Fruit fly (Drosophila melanogaster) whole organism, embryonic: ENCODE data around the gene CG13055.

Source experiments
- Atf-2 ChIP-seq: fragments of 200-800 bp; sonication (Bioruptor generic); optimal IDR thresholded peaks from 2 replicates; lab custom pipeline; 2016; ENCODE audit warnings: missing biosample characterization, missing genetic modification characterization
- BEAF-32 ChIP-seq: fragments of 200-800 bp; sonication (Bioruptor generic); optimal IDR thresholded peaks from 3 replicates; lab custom pipeline; 2017; ENCODE audit warnings: missing biosample characterization, missing genetic modification characterization, mild to moderate bottlenecking, moderate library complexity, missing genetic modification reagents
- CG10267 ChIP-seq: fragments of 200-800 bp; sonication (Bioruptor generic); optimal IDR thresholded peaks from 2 replicates; lab custom pipeline; 2018; ENCODE audit warnings: missing biosample characterization, mild to moderate bottlenecking, missing genetic modification characterization, moderate library complexity
- CG10979 ChIP-seq: fragments of 200-800 bp; sonication (Bioruptor generic); optimal IDR thresholded peaks from 2 replicates; lab custom pipeline; 2018; ENCODE audit warnings: missing biosample characterization, mild to moderate bottlenecking, missing genetic modification characterization, moderate library complexity
- CG12769 ChIP-seq: fragments of 200-800 bp; sonication (Bioruptor generic); optimal IDR thresholded peaks from 2 replicates; lab custom pipeline; 2019; ENCODE audit warnings: missing biosample characterization, mild to moderate bottlenecking, missing genetic modification characterization, moderate library complexity
- CG13123 ChIP-seq: fragments of 200-800 bp; sonication (Bioruptor generic); optimal IDR thresholded peaks from 2 replicates; lab custom pipeline; 2016; ENCODE audit warnings: missing biosample characterization, missing genetic modification characterization
- CG13894 ChIP-seq: fragments of 200-800 bp; sonication (Bioruptor generic); optimal IDR thresholded peaks from 3 replicates; lab custom pipeline; 2018; ENCODE audit warnings: missing biosample characterization, mild to moderate bottlenecking, missing genetic modification characterization, moderate library complexity
- CG16815 ChIP-seq: fragments of 200-800 bp; sonication (Bioruptor generic); optimal IDR thresholded peaks from 3 replicates; lab custom pipeline; 2017; ENCODE audit warnings: missing biosample characterization, mild to moderate bottlenecking, missing genetic modification characterization
- CG2116 ChIP-seq: fragments of 200-800 bp; sonication (Bioruptor generic); optimal IDR thresholded peaks from 3 replicates; lab custom pipeline; 2018; ENCODE audit warnings: missing biosample characterization, mild to moderate bottlenecking, missing genetic modification characterization
- CG30403 ChIP-seq: fragments of 200-800 bp; sonication (Bioruptor generic); optimal IDR thresholded peaks from 3 replicates; lab custom pipeline; 2016; ENCODE audit warnings: missing biosample characterization, missing genetic modification characterization
- CG31388 ChIP-seq: fragments of 200-800 bp; sonication (Bioruptor generic); optimal IDR thresholded peaks from 2 replicates; lab custom pipeline; 2016; ENCODE audit warnings: missing biosample characterization, missing genetic modification characterization
- CG4617 ChIP-seq: fragments of 200-800 bp; sonication (Bioruptor generic); optimal IDR thresholded peaks from 3 replicates; lab custom pipeline; 2016; ENCODE audit warnings: missing biosample characterization, missing genetic modification characterization, borderline replicate concordance
- CG4707 ChIP-seq: fragments of 200-800 bp; sonication (Bioruptor generic); optimal IDR thresholded peaks from 2 replicates; lab custom pipeline; 2018; ENCODE audit warnings: missing biosample characterization, mild to moderate bottlenecking, missing genetic modification characterization, moderate library complexity
- CG5953 ChIP-seq: fragments of 200-800 bp; sonication (Bioruptor generic); IDR thresholded peaks from 2 replicates; pipeline ENCODE4 v1.3.6; 2022; ENCODE audit warnings: missing biosample characterization, missing genetic modification characterization
- CG6683 ChIP-seq: fragments of 200-800 bp; sonication (Bioruptor generic); optimal IDR thresholded peaks from 2 replicates; lab custom pipeline; 2017; ENCODE audit warnings: missing biosample characterization, mild to moderate bottlenecking, missing genetic modification characterization, missing genetic modification reagents
- CG6791 ChIP-seq: fragments of 200-800 bp; sonication (Bioruptor generic); IDR thresholded peaks from 3 replicates; pipeline ENCODE4 v1.3.6; 2022; ENCODE audit warnings: missing biosample characterization, missing genetic modification characterization; ENCODE audit not compliant: partially characterized antibody
- CG9609 ChIP-seq: fragments of 200-800 bp; sonication (Bioruptor generic); optimal IDR thresholded peaks from 3 replicates; lab custom pipeline; 2016; ENCODE audit warnings: missing biosample characterization, missing genetic modification characterization
- Dad ChIP-seq: fragments of 200-800 bp; sonication (Bioruptor generic); optimal IDR thresholded peaks from 3 replicates; lab custom pipeline; 2016; ENCODE audit warnings: missing biosample characterization, missing genetic modification characterization
- Ets65A ChIP-seq: fragments of 200-800 bp; sonication (Bioruptor generic); peaks from one replicate; lab custom pipeline; 2016; ENCODE audit warnings: missing biosample characterization, missing genetic modification characterization
- H15 ChIP-seq: fragments of 200-800 bp; sonication (Bioruptor generic); IDR thresholded peaks from 3 replicates; pipeline ENCODE4 v1.3.6; 2022; ENCODE audit warnings: missing biosample characterization, missing genetic modification characterization
- HHEX ChIP-seq: fragments of 200-800 bp; sonication (Bioruptor generic); optimal IDR thresholded peaks from 3 replicates; lab custom pipeline; 2017; ENCODE audit warnings: missing biosample characterization, mild to moderate bottlenecking, missing genetic modification characterization, missing genetic modification reagents
- Hmx ChIP-seq: fragments of 200-800 bp; sonication (Bioruptor generic); optimal IDR thresholded peaks from 2 replicates; lab custom pipeline; 2016; ENCODE audit warnings: missing biosample characterization, missing genetic modification characterization
- MBD-R2 ChIP-seq: fragments of 200-800 bp; sonication (Bioruptor generic); IDR thresholded peaks from 2 replicates; pipeline ENCODE4 v1.3.6; 2022; ENCODE audit warnings: missing biosample characterization, missing genetic modification characterization
- NK7.1 ChIP-seq: fragments of 200-800 bp; sonication (Bioruptor generic); optimal IDR thresholded peaks from 3 replicates; lab custom pipeline; 2016; ENCODE audit warnings: missing biosample characterization, missing genetic modification characterization
- Neu2 ChIP-seq: fragments of 200-800 bp; sonication (Bioruptor generic); optimal IDR thresholded peaks from 3 replicates; lab custom pipeline; 2016; ENCODE audit warnings: missing biosample characterization, missing genetic modification characterization, borderline replicate concordance
- Nf-YB ChIP-seq: fragments of 200-800 bp; sonication (Bioruptor generic); optimal IDR thresholded peaks from 3 replicates; lab custom pipeline; 2019; ENCODE audit warnings: missing biosample characterization, mild to moderate bottlenecking, missing genetic modification characterization, moderate library complexity
- Sin3A ChIP-seq: fragments of >200 bp; optimal IDR thresholded peaks from 2 replicates; lab custom pipeline; 2018
- Tbp ChIP-seq: fragments of >200 bp; optimal IDR thresholded peaks from 2 replicates; lab custom pipeline; 2018; ENCODE audit warnings: missing biosample characterization, missing genetic modification characterization
- ac ChIP-seq: fragments of 200-800 bp; sonication (Bioruptor generic); optimal IDR thresholded peaks from 3 replicates; lab custom pipeline; 2017; ENCODE audit warnings: missing biosample characterization, mild to moderate bottlenecking, missing genetic modification characterization
- al ChIP-seq: fragments of 200-800 bp; sonication (Bioruptor generic); IDR thresholded peaks from 2 replicates; pipeline ENCODE4 v1.3.6; 2022; ENCODE audit warnings: missing biosample characterization, missing genetic modification characterization
- ato ChIP-seq: fragments of 200-800 bp; sonication (Bioruptor generic); IDR thresholded peaks from 2 replicates; pipeline ENCODE4 v1.3.6; 2022; ENCODE audit warnings: missing biosample characterization, missing genetic modification characterization; ENCODE audit not compliant: partially characterized antibody
- cad ChIP-seq: fragments of >200 bp; optimal IDR thresholded peaks from 2 replicates; lab custom pipeline; 2017; ENCODE audit warnings: missing biosample characterization, missing genetic modification characterization
- corto ChIP-seq: fragments of 200-800 bp; sonication (Bioruptor generic); optimal IDR thresholded peaks from 2 replicates; lab custom pipeline; 2016; ENCODE audit warnings: missing biosample characterization, mild to moderate bottlenecking, missing genetic modification characterization, moderate library complexity
- cwo ChIP-seq: fragments of 200-800 bp; sonication (Bioruptor generic); optimal IDR thresholded peaks from 3 replicates; lab custom pipeline; 2017; ENCODE audit warnings: missing biosample characterization, missing genetic modification characterization, mild to moderate bottlenecking, moderate library complexity, missing genetic modification reagents
- dysf ChIP-seq: fragments of 200-800 bp; sonication (Bioruptor generic); IDR thresholded peaks from 3 replicates; pipeline ENCODE4 v1.3.6; 2022; ENCODE audit warnings: missing biosample characterization, missing genetic modification characterization
- gce ChIP-seq: fragments of 200-800 bp; sonication (Bioruptor generic); IDR thresholded peaks from 3 replicates; pipeline ENCODE4 v1.3.6; 2022; ENCODE audit warnings: missing biosample characterization, missing genetic modification characterization
- gcm2 ChIP-seq: fragments of 200-800 bp; sonication (Bioruptor generic); optimal IDR thresholded peaks from 2 replicates; lab custom pipeline; 2016; ENCODE audit warnings: missing biosample characterization, missing genetic modification characterization
- gsb-n ChIP-seq: fragments of 200-800 bp; sonication (Bioruptor generic); optimal IDR thresholded peaks from 3 replicates; lab custom pipeline; 2018; ENCODE audit warnings: missing biosample characterization, mild to moderate bottlenecking, missing genetic modification characterization
- kah ChIP-seq: fragments of 200-800 bp; sonication (Bioruptor generic); optimal IDR thresholded peaks from 2 replicates; lab custom pipeline; 2018; ENCODE audit warnings: missing biosample characterization, mild to moderate bottlenecking, missing genetic modification characterization
- kay ChIP-seq: fragments of 200-800 bp; sonication (Bioruptor generic); optimal IDR thresholded peaks from 2 replicates; lab custom pipeline; 2016; ENCODE audit warnings: missing biosample characterization, missing genetic modification characterization
- lmd ChIP-seq: fragments of 200-800 bp; sonication (Bioruptor generic); IDR thresholded peaks from 2 replicates; pipeline ENCODE4 v1.3.6; 2022; ENCODE audit warnings: missing biosample characterization, missing genetic modification characterization
- luna ChIP-seq: fragments of 200-800 bp; sonication (Bioruptor generic); optimal IDR thresholded peaks from 2 replicates; lab custom pipeline; 2016; ENCODE audit warnings: missing biosample characterization, missing genetic modification characterization
- nerfin-1 ChIP-seq: fragments of 200-800 bp; sonication (Bioruptor generic); optimal IDR thresholded peaks from 3 replicates; lab custom pipeline; 2019; ENCODE audit warnings: missing biosample characterization, mild to moderate bottlenecking, missing genetic modification characterization, moderate library complexity
- nmo ChIP-seq: fragments of 200-800 bp; sonication (Bioruptor generic); optimal IDR thresholded peaks from 2 replicates; lab custom pipeline; 2018; ENCODE audit warnings: missing biosample characterization, mild to moderate bottlenecking, missing genetic modification characterization, moderate library complexity
- pum ChIP-seq: fragments of 200-800 bp; sonication (Bioruptor generic); optimal IDR thresholded peaks from 2 replicates; lab custom pipeline; 2016; ENCODE audit warnings: missing biosample characterization, missing genetic modification characterization
- row ChIP-seq: fragments of 200-800 bp; sonication (Bioruptor generic); IDR thresholded peaks from 3 replicates; pipeline ENCODE4 v1.3.6; 2022; ENCODE audit warnings: missing biosample characterization, missing genetic modification characterization
- sens-2 ChIP-seq: fragments of 200-800 bp; sonication (Bioruptor generic); IDR thresholded peaks from 2 replicates; pipeline ENCODE4 v1.3.6; 2022; ENCODE audit warnings: missing biosample characterization, missing genetic modification characterization
- tll ChIP-seq, 2 experiments: fragments of 200-800 bp in 1 of 2; fragments of >200 bp in 1 of 2; sonication (Bioruptor generic) in 1 of 2; optimal IDR thresholded peaks; 2 replicates each; lab custom pipeline; 2017 to 2019; ENCODE audit warnings: missing biosample characterization in 2 of 2, missing genetic modification characterization in 2 of 2, mild to moderate bottlenecking in 1 of 2, moderate library complexity in 1 of 2
- ttk ChIP-seq: fragments of 200-800 bp; sonication (Bioruptor generic); IDR thresholded peaks from 2 replicates; pipeline ENCODE4 v2.1.2; 2022; ENCODE audit warnings: missing biosample characterization, missing genetic modification characterization
- tx ChIP-seq: fragments of 200-800 bp; sonication (Bioruptor generic); optimal IDR thresholded peaks from 2 replicates; lab custom pipeline; 2016; ENCODE audit warnings: missing biosample characterization, missing genetic modification characterization
- vfl ChIP-seq: fragments of 200-800 bp; sonication (Bioruptor generic); optimal IDR thresholded peaks from 2 replicates; lab custom pipeline; 2016; ENCODE audit warnings: missing biosample characterization, missing genetic modification characterization

Gene CG13055

dm6 chr3L:16203236-16203635 lies 48.9 kb downstream of the CG13055 start (continued):
- peak; percentile 43 for TF ChIP-seq Hmx (GFP tag; lab: Kevin White, UChicago)
- peak; percentile 65 for TF ChIP-seq Atf-2 (GFP tag; lab: Kevin White, UChicago)
- TF ChIP-seq CG4617 (GFP tag; lab: Kevin White, UChicago), result no peak
- TF ChIP-seq CG13894 (tag; lab: Kevin White, UChicago), result peak; percentile 70
- TF ChIP-seq Nf-YB (GFP tag; lab: Kevin White, UChicago), result peak; percentile 24
- peak; percentile 27 for TF ChIP-seq CG31388
- peak; percentile 39 for TF ChIP-seq gcm2 (GFP tag; lab: Kevin White, UChicago)
- TF ChIP-seq Neu2, result no peak
- TF ChIP-seq gsb-n (tag; lab: Kevin White, UChicago), result no peak
- TF ChIP-seq NK7.1 (GFP tag; lab: Kevin White, UChicago), result peak; percentile 27
- TF ChIP-seq CG10979, result no peak
- peak; percentile 75 for TF ChIP-seq kay
- no peak for TF ChIP-seq Tbp (GFP tag; lab: Kevin White, UChicago)
- TF ChIP-seq HHEX, result peak; percentile 87
- TF ChIP-seq CG6791 (GFP tag; lab: Robert Waterston, UW), result no peak
- peak; percentile 68 for TF ChIP-seq CG16815 (GFP tag; lab: Kevin White, UChicago)
- TF ChIP-seq row (GFP tag; lab: Robert Waterston, UW), result peak; percentile 90
- peak; percentile 81 for TF ChIP-seq H15 (GFP tag; lab: Robert Waterston, UW)
- TF ChIP-seq ato (GFP tag; lab: Robert Waterston, UW), result no peak
- TF ChIP-seq CG9609 (GFP tag; lab: Kevin White, UChicago), result peak; percentile 72
- TF ChIP-seq CG13123 (GFP tag; lab: Kevin White, UChicago), result no peak
- no peak for TF ChIP-seq ac (GFP tag; lab: Kevin White, UChicago)
- TF ChIP-seq pum (GFP tag; lab: Kevin White, UChicago), result peak; percentile 63
- TF ChIP-seq CG12769, result peak; percentile 91
- peak; percentile 98 for TF ChIP-seq Ets65A (GFP tag; lab: Kevin White, UChicago)
- peak; percentile 71; the same call in 1 of the 3 replicates for TF ChIP-seq gce (GFP tag; lab: Robert Waterston, UW)
- peak; percentile 72 for TF ChIP-seq Dad (GFP tag; lab: Kevin White, UChicago)
- TF ChIP-seq lmd (GFP tag; lab: Robert Waterston, UW), result peak; percentile 90
- TF ChIP-seq BEAF-32 (GFP tag; lab: Kevin White, UChicago), result no peak
- peak; percentile 76; the same call in 1 of the 2 replicates for TF ChIP-seq MBD-R2 (GFP tag; lab: Robert Waterston, UW)
- peak; percentile 83 for TF ChIP-seq ttk
- TF ChIP-seq vfl (GFP tag; lab: Kevin White, UChicago), result peak; percentile 26
- TF ChIP-seq tx (GFP tag; lab: Kevin White, UChicago), result peak; percentile 59
- peak; percentile 84 for TF ChIP-seq CG5953 (GFP tag; lab: Robert Waterston, UW)
- peak; percentile 92 for TF ChIP-seq dysf
- peak; percentile 40 for TF ChIP-seq luna (GFP tag; lab: Kevin White, UChicago)
- TF ChIP-seq Sin3A (lab: Kevin White, UChicago), result no peak
- TF ChIP-seq CG2116, result no peak
- TF ChIP-seq corto (GFP tag; lab: Kevin White, UChicago), result peak; percentile 30
- no peak for TF ChIP-seq cad (GFP tag; lab: Kevin White, UChicago)
- peak; percentile 77 for TF ChIP-seq al (GFP tag; lab: Robert Waterston, UW)
- TF ChIP-seq sens-2 (GFP tag; lab: Robert Waterston, UW), result peak; percentile 58; the same call in 1 of the 2 replicates
- TF ChIP-seq CG6683 (GFP tag; lab: Kevin White, UChicago), result peak; percentile 59
- peak; percentile 26 for TF ChIP-seq nerfin-1 (tag; lab: Kevin White, UChicago)
- TF ChIP-seq tll (GFP tag; optimal IDR thresholded peaks at IDR 0.05; lab: Kevin White, UChicago), result no peak
- peak; percentile 43 for TF ChIP-seq CG10267 (tag; lab: Kevin White, UChicago)
- TF ChIP-seq CG4707 (GFP tag; lab: Kevin White, UChicago), result no peak
- TF ChIP-seq kah (GFP tag; lab: Kevin White, UChicago), result peak; percentile 3
- peak; percentile 76 for TF ChIP-seq CG30403 (GFP tag; lab: Kevin White, UChicago)
- TF ChIP-seq nmo (GFP tag; lab: Kevin White, UChicago), result peak; percentile 74
- peak; percentile 85 for TF ChIP-seq cwo
